Fruit fly (Drosophila melanogaster) whole organism, pupa: ENCODE measurements around the gene CG16953.

Source experiments
- CG10348 ChIP-seq: fragments of 200-800 bp; sonication (Bioruptor generic); IDR thresholded peaks from 2 replicates; pipeline ENCODE4 v1.3.6; 2022; ENCODE audit warnings: missing biosample characterization, missing genetic modification characterization
- CG12605 ChIP-seq: fragments of 200-800 bp; sonication (Bioruptor generic); IDR thresholded peaks from 2 replicates; pipeline ENCODE4 v1.3.6; 2022; ENCODE audit warnings: missing biosample characterization, missing genetic modification characterization
- CG13204 ChIP-seq: fragments of 200-800 bp; sonication (Bioruptor generic); optimal IDR thresholded peaks from 2 replicates; lab custom pipeline; 2018; ENCODE audit warnings: missing biosample characterization, mild to moderate bottlenecking, missing genetic modification characterization, moderate library complexity
- CG14655 ChIP-seq: fragments of 200-800 bp; sonication (Bioruptor generic); optimal IDR thresholded peaks from 3 replicates; lab custom pipeline; 2017; ENCODE audit warnings: mild to moderate bottlenecking, missing biosample characterization, missing genetic modification reagents, missing genetic modification characterization
- CG15710 ChIP-seq: fragments of 200-800 bp; sonication (Bioruptor generic); optimal IDR thresholded peaks from 2 replicates; lab custom pipeline; 2018; ENCODE audit warnings: missing biosample characterization, mild to moderate bottlenecking, missing genetic modification characterization, moderate library complexity
- CG17806 ChIP-seq: fragments of 200-800 bp; sonication (Bioruptor generic); optimal IDR thresholded peaks from 2 replicates; lab custom pipeline; 2018; ENCODE audit warnings: missing biosample characterization, mild to moderate bottlenecking, missing genetic modification characterization, moderate library complexity
- CG32121 ChIP-seq: fragments of 200-800 bp; sonication (Bioruptor generic); IDR thresholded peaks from 2 replicates; pipeline ENCODE4 v1.3.6; 2022; ENCODE audit warnings: missing biosample characterization, missing genetic modification characterization
- CG34367 ChIP-seq: fragments of 200-800 bp; sonication (Bioruptor generic); optimal IDR thresholded peaks from 2 replicates; lab custom pipeline; 2018; ENCODE audit warnings: missing biosample characterization, mild to moderate bottlenecking, missing genetic modification characterization
- CG4496 ChIP-seq: fragments of 200-800 bp; sonication (Bioruptor generic); IDR thresholded peaks from 3 replicates; pipeline ENCODE4 v1.3.6; 2022; ENCODE audit warnings: missing biosample characterization, missing genetic modification characterization
- CG8159 ChIP-seq: fragments of 200-800 bp; sonication (Bioruptor generic); optimal IDR thresholded peaks from 3 replicates; lab custom pipeline; 2018; ENCODE audit warnings: missing biosample characterization, mild to moderate bottlenecking, missing genetic modification characterization, moderate library complexity
- CG8301 ChIP-seq: fragments of 200-800 bp; sonication (Bioruptor generic); optimal IDR thresholded peaks from 2 replicates; lab custom pipeline; 2018; ENCODE audit warnings: missing biosample characterization, mild to moderate bottlenecking, missing genetic modification characterization
- CG9948 ChIP-seq: fragments of 200-800 bp; sonication (Bioruptor generic); optimal IDR thresholded peaks from 2 replicates; lab custom pipeline; 2018; ENCODE audit warnings: missing biosample characterization, mild to moderate bottlenecking, missing genetic modification characterization, moderate library complexity
- D1 ChIP-seq: fragments of 200-800 bp; sonication (Bioruptor generic); optimal IDR thresholded peaks from 2 replicates; lab custom pipeline; 2018; ENCODE audit warnings: missing biosample characterization, mild to moderate bottlenecking, missing genetic modification characterization, moderate library complexity
- EcR ChIP-seq: fragments of 200-800 bp; sonication (Bioruptor generic); optimal IDR thresholded peaks from 3 replicates; lab custom pipeline; 2019; ENCODE audit warnings: missing biosample characterization, missing genetic modification characterization, mild to moderate bottlenecking, moderate library complexity, missing genetic modification reagents
- Ets98B ChIP-seq: fragments of 200-800 bp; sonication (Bioruptor generic); IDR thresholded peaks from 2 replicates; pipeline ENCODE4 v1.3.6; 2022; ENCODE audit warnings: missing biosample characterization, missing genetic modification characterization
- Pif1A ChIP-seq: fragments of 200-800 bp; sonication (Bioruptor generic); optimal IDR thresholded peaks from 3 replicates; lab custom pipeline; 2016; ENCODE audit warnings: missing biosample characterization, missing genetic modification characterization
- Pif1B ChIP-seq: fragments of 200-800 bp; sonication (Bioruptor generic); optimal IDR thresholded peaks from 3 replicates; lab custom pipeline; 2016; ENCODE audit warnings: missing biosample characterization, missing genetic modification characterization
- Snoo ChIP-seq: fragments of 200-800 bp; sonication (Bioruptor generic); optimal IDR thresholded peaks from 3 replicates; lab custom pipeline; 2017; ENCODE audit warnings: missing biosample characterization, mild to moderate bottlenecking, missing genetic modification characterization, inconsistent platforms
- fd96Ca ChIP-seq: fragments of 200-800 bp; sonication (Bioruptor generic); IDR thresholded peaks from 3 replicates; pipeline ENCODE4 v1.3.6; 2022; ENCODE audit warnings: missing biosample characterization, missing genetic modification characterization
- gl ChIP-seq: fragments of 200-800 bp; sonication (Bioruptor generic); optimal IDR thresholded peaks from 2 replicates; lab custom pipeline; 2018; ENCODE audit warnings: missing biosample characterization, mild to moderate bottlenecking, missing genetic modification characterization
- rn ChIP-seq: fragments of 200-800 bp; sonication (Bioruptor generic); IDR thresholded peaks from 2 replicates; pipeline ENCODE4 v1.3.6; 2022; ENCODE audit warnings: missing biosample characterization, missing genetic modification characterization

Gene CG16953

DNA sequence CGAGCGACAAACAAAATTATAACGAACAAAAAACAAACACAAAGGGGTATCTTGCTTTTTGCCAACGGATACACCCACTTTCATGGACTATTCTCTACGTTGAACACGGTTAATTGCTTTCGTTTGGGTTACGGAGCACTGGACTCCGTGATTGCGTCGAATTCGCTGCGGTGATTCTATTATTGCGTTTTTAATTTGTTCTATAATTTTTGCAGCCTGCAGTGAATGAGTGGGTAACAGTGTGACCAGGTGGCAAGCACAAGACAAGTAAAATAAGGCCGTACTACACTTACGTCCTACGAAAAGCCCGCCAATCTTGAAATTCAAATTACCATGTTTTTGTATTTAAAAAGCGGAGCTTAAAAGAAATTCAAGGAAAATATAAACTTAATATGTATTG is at the start of gene CG16953:
TSS of gene CG16953 (minus strand) at position 268 of the 400 bp plus-strand sequence.
- TF ChIP-seq CG9948 (tag; lab: Kevin White, UChicago) (no peak), Pif1A (GFP tag; lab: Kevin White, UChicago) (no peak), EcR (GFP tag; lab: Kevin White, UChicago) (peak; percentile 5), gl (no peak)

DNA sequence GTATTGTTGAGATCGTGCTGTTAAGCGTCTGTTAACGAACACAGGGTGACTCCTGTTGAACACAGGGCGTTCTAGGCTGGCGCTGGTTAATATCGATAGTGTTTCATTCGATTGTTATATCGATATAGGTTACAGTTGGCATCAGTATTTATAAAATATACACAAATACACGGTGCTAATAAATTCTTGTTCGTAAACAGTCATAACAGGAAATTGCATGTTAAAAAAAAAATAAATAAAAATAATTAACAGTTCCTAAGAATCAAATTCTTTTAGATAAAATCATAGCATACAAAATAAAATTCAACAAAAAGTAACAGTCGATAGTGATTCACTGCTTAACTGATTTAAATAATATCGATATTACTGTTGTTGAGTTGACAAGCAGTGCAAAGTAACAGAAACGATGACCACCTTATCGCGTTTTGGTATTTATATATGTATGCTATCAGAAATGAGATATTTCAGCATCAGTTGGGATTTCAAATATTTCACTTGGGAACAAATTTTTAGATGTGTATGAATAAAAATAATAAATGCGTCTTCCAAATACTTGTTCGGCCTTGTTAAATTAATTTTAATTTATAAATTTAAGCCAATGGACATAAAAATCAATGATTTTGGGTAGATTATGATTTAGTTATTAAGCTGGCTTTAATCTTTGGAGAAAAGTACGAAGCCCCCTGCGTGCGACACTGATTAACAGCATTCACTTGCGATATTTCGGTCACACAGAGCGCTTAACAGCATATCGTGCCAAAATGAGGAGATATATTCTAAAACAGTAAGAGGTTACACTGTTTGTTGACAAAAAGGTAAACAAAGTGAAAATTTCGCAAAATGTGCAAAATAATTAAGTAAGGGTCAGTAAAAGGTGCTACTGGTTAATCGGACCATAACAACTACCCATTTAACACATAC is 49.3 kb upstream of the CG16953 start, which contains the start of the genes Pi3K92E and Lrrk:
TSS of gene Pi3K92E (minus strand) at position 59 of the 921 bp plus-strand sequence.
TSS of gene Lrrk (plus strand) at position 807 of the 921 bp plus-strand sequence.
- TF ChIP-seq CG34367 (peak; percentile 27), Ets98B (no peak; the same call in 1 of the 2 replicates), CG4496 (GFP tag; lab: Robert Waterston, UW) (0 out of 3 replicates have a peak, but pooled peaks have one; percentile 37)
- TF ChIP-seq, all 21 proteins: peak for 2

DNA sequence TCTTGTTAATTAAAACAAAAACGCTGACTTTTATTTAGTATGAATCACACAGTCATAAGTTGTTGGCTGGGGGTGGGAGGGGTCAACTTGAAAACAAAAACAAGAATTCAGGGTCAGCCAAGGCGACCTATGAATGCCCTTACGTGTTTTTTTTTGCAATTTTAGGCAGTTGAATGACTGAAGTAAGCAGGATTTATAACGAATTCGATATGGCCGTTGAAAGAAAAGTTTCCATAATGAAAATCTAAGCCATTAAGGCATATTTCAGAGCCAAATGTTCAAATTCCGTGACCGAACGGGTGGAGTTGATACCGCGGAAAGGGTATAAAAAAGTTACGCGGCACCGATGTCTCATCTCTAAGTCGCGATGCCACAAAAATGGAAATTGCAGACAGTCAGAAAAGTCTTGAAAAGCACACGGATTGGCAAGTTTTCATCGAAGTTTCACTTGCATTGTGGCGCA is 48.4 kb upstream of the CG16953 start:
- TF ChIP-seq CG13204 (GFP tag; lab: Kevin White, UChicago) (no peak), CG8159 (tag; lab: Kevin White, UChicago) (no peak), CG17806 (tag; lab: Kevin White, UChicago) (no peak), D1 (tag; lab: Kevin White, UChicago) (no peak), CG4496 (GFP tag; lab: Robert Waterston, UW) (peak; percentile 59; the same call in 2 of the 3 replicates), fd96Ca (GFP tag; lab: Robert Waterston, UW) (peak; percentile 80), CG8301 (tag; lab: Kevin White, UChicago) (no peak), CG10348 (GFP tag; lab: Robert Waterston, UW) (no peak), EcR (GFP tag; lab: Kevin White, UChicago) (no peak), Pif1B (GFP tag; lab: Kevin White, UChicago) (no peak), CG12605 (no peak), Ets98B (peak; percentile 71), gl (no peak), CG15710 (tag; lab: Kevin White, UChicago) (peak; percentile 60), Pif1A (GFP tag; lab: Kevin White, UChicago) (no peak), rn (GFP tag; lab: Robert Waterston, UW) (peak; percentile 52; the same call in 1 of the 2 replicates), CG14655 (GFP tag; lab: Kevin White, UChicago) (no peak), Snoo (peak; percentile 49), CG32121 (GFP tag; lab: Robert Waterston, UW) (peak; percentile 71), CG34367 (no peak), CG9948 (tag; lab: Kevin White, UChicago) (peak; percentile 58)

DNA sequence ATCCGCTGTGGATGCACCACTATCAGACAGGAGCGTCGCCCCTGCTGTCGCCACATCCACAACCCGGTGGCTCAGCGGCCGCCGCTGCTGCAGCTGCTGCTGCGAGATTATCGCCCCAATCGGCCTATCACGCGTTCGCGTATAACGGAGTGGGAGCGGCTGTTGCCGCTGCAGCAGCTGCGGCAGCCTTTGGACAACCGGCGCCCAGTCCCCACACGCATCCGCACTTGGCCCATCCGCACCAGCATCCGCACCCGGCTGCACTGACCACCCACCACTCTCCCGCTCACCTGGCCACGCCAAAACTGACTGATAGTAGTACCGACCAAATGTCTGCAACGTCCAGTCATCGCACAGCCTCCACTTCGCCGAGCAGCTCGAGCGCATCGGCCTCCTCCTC is 40.5 kb upstream of the CG16953 start:
- TF ChIP-seq rn (GFP tag; lab: Robert Waterston, UW) (no peak), CG14655 (GFP tag; lab: Kevin White, UChicago) (no peak), EcR (GFP tag; lab: Kevin White, UChicago) (no peak), CG13204 (GFP tag; lab: Kevin White, UChicago) (no peak), CG12605 (no peak), CG34367 (no peak), CG15710 (tag; lab: Kevin White, UChicago) (no peak), CG32121 (GFP tag; lab: Robert Waterston, UW) (no peak), Snoo (no peak), fd96Ca (GFP tag; lab: Robert Waterston, UW) (no peak), CG17806 (tag; lab: Kevin White, UChicago) (no peak), gl (no peak), CG4496 (GFP tag; lab: Robert Waterston, UW) (no peak), CG9948 (tag; lab: Kevin White, UChicago) (no peak)

DNA sequence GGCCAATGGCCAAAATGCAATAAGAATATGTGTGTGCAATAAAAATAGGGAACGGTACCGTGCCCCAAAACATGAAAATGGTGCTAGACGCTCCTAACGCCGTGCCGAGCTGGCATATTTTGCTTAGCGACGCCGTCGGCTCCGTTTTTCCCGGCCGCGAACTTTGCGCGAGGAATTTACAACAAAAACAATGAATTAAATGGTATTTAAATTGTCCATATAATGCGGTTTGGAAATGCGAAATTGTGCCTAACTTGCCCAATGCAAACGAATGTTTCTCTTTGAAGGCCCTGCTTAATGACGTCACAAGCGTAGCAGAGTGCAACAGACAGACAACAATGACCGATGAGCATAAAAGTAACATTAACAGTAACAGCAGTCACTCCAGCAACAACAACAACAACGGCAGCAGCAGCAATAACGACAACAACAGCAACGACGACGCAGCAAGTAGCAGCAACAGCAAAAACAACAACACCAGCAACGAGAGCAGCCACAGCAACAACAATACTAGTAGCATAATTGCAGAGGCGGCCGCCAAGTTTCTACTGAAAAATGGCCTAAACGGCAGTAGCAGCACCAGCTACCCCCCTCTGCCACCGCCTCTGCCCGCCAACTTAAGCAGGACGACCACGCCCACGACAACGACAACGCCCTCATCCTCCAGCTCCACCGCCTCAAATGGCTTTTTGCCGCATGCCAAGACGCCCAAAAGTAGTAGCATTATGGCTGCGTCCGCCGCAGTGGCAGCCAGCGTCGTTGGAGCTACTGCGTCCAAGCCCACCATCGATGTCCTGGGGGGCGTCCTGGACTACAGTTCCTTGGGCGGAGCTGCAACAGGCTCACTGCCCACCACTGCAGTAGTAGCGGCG is 36.9 kb upstream of the CG16953 start:
- TF ChIP-seq gl (no peak), fd96Ca (GFP tag; lab: Robert Waterston, UW) (no peak), CG9948 (tag; lab: Kevin White, UChicago) (peak; percentile 29), Pif1A (GFP tag; lab: Kevin White, UChicago) (no peak), CG8301 (tag; lab: Kevin White, UChicago) (no peak)
